Worm (Caenorhabditis elegans): ENCODE results near the gene agt-2.

DNA sequence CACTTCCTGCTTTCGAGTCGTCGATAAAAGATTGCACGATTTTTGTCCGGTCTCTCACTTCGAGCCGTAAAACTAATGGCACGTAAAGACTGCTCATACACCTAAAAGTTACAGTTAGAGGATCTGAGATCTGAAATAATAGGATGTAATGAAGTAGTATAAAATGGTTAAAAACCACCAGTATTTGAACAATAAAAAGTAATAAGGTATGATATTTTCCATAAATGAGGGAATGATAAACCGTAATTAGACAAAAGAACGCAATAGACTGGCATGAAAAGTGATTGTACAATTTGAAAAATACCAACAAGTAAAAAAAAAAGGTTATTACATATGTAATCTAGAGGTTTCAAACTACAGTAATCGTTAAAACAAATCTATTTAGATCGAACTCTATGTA is 19.5 kb upstream of the agt-2 start, which contains the start of gene brap-2:
- no peak for TF ChIP-seq F39B2.1 (GFP tag; IDR thresholded peaks at IDR 0.05)
- no peak for TF ChIP-seq pbrm-1 (GFP tag; IDR thresholded peaks at IDR 0.05)
- TF ChIP-seq cebp-2 (GFP tag; IDR thresholded peaks at IDR 0.05), result no peak
- no peak for TF ChIP-seq unc-62 (GFP tag; optimal IDR thresholded peaks at IDR 0.05)
- no peak for TF ChIP-seq nhr-80 (tag; optimal IDR thresholded peaks at IDR 0.05)
- no peak for TF ChIP-seq fkh-3 (tag; optimal IDR thresholded peaks at IDR 0.05)
- no peak for TF ChIP-seq ama-1 (optimal IDR thresholded peaks at IDR 0.05)
- TF ChIP-seq ama-1 (GFP tag; optimal IDR thresholded peaks at IDR 0.05), result no peak
- TF ChIP-seq madf-6 (GFP tag; IDR thresholded peaks at IDR 0.05), result no peak
- no peak for TF ChIP-seq ztf-6 (GFP tag; IDR thresholded peaks at IDR 0.05)
- no peak for TF ChIP-seq nfya-1 (tag; optimal IDR thresholded peaks at IDR 0.05; ENCODE audit: borderline replicate concordance, insufficient read depth)
- no peak for TF ChIP-seq lag-1 (GFP tag; IDR thresholded peaks at IDR 0.05)
- no peak for TF ChIP-seq bed-2 (GFP tag; IDR thresholded peaks at IDR 0.05)
- TF ChIP-seq nhr-120 (GFP tag; IDR thresholded peaks at IDR 0.05), result no peak

Measured in whole organism, young adult.